Fruit fly (Drosophila melanogaster) whole organism, embryonic: Measurements from ENCODE around the gene sphe.

Experiments used
- Ada2b ChIP-seq: fragments of 200-800 bp; sonication (Bioruptor generic); IDR thresholded peaks from 2 replicates; pipeline ENCODE4 v1.3.6; 2022; ENCODE audit warnings: missing biosample characterization, missing genetic modification characterization
- CG10462 ChIP-seq: fragments of 200-800 bp; sonication (Bioruptor generic); optimal IDR thresholded peaks from 2 replicates; lab custom pipeline; 2016; ENCODE audit warnings: missing biosample characterization, missing genetic modification characterization
- CG10543 ChIP-seq: fragments of 200-800 bp; sonication (Bioruptor generic); optimal IDR thresholded peaks from 3 replicates; lab custom pipeline; 2017; ENCODE audit warnings: missing biosample characterization, mild to moderate bottlenecking, missing genetic modification characterization, moderate library complexity
- CG11504 ChIP-seq: fragments of 200-800 bp; sonication (Bioruptor generic); optimal IDR thresholded peaks from 3 replicates; lab custom pipeline; 2019; ENCODE audit warnings: missing biosample characterization, mild to moderate bottlenecking, missing genetic modification characterization, moderate library complexity
- CG11696 ChIP-seq: fragments of 200-800 bp; sonication (Bioruptor generic); IDR thresholded peaks from 2 replicates; pipeline ENCODE4 v1.3.6; 2022; ENCODE audit warnings: missing biosample characterization, missing genetic modification characterization
- CG11723 ChIP-seq: fragments of 200-800 bp; sonication (Bioruptor generic); optimal IDR thresholded peaks from 2 replicates; lab custom pipeline; 2017; ENCODE audit warnings: missing biosample characterization, mild to moderate bottlenecking, missing genetic modification characterization
- CG12104 ChIP-seq: fragments of 200-800 bp; sonication (Bioruptor generic); optimal IDR thresholded peaks from 3 replicates; lab custom pipeline; 2016; ENCODE audit warnings: missing biosample characterization, missing genetic modification characterization
- CG14014 ChIP-seq: fragments of 200-800 bp; sonication (Bioruptor generic); IDR thresholded peaks from 2 replicates; pipeline ENCODE4 v1.3.6; 2022; ENCODE audit warnings: missing biosample characterization, missing genetic modification characterization
- CG17359 ChIP-seq: fragments of 200-800 bp; sonication (Bioruptor generic); optimal IDR thresholded peaks from 3 replicates; lab custom pipeline; 2018; ENCODE audit warnings: missing biosample characterization, mild to moderate bottlenecking, missing genetic modification characterization, moderate library complexity
- CG2199 ChIP-seq: fragments of 200-800 bp; sonication (Bioruptor generic); IDR thresholded peaks from 3 replicates; pipeline ENCODE4 v1.3.6; 2022; ENCODE audit warnings: missing biosample characterization, missing genetic modification characterization
- CG2889 ChIP-seq: fragments of 200-800 bp; sonication (Bioruptor generic); IDR thresholded peaks from 3 replicates; pipeline ENCODE4 v1.3.6; 2022; ENCODE audit warnings: missing biosample characterization, missing genetic modification characterization
- CG3163 ChIP-seq: fragments of 200-800 bp; sonication (Bioruptor generic); optimal IDR thresholded peaks from 3 replicates; lab custom pipeline; 2016; ENCODE audit warnings: missing biosample characterization, missing genetic modification characterization
- CG3726 ChIP-seq: fragments of 200-800 bp; sonication (Bioruptor generic); IDR thresholded peaks from 3 replicates; pipeline ENCODE4, ENCODE4 v1.3.6; 2022; ENCODE audit warnings: missing biosample characterization, missing genetic modification characterization
- CG4404 ChIP-seq: fragments of 200-800 bp; sonication (Bioruptor generic); IDR thresholded peaks from 2 replicates; pipeline ENCODE4 v1.3.6; 2022; ENCODE audit warnings: missing biosample characterization, missing genetic modification characterization
- CG8359 ChIP-seq: fragments of 200-800 bp; sonication (Bioruptor generic); optimal IDR thresholded peaks from 2 replicates; lab custom pipeline; 2017; ENCODE audit warnings: missing biosample characterization, mild to moderate bottlenecking, missing genetic modification characterization, borderline replicate concordance
- CG9437 ChIP-seq: fragments of 200-800 bp; sonication (Bioruptor generic); optimal IDR thresholded peaks from 2 replicates; lab custom pipeline; 2018; ENCODE audit warnings: missing biosample characterization, mild to moderate bottlenecking, missing genetic modification characterization
- CG9609 ChIP-seq: fragments of 200-800 bp; sonication (Bioruptor generic); optimal IDR thresholded peaks from 3 replicates; lab custom pipeline; 2016; ENCODE audit warnings: missing biosample characterization, missing genetic modification characterization
- Deaf1 ChIP-seq: fragments of 200-800 bp; optimal IDR thresholded peaks from 3 replicates; lab custom pipeline; 2019; ENCODE audit warnings: missing biosample characterization, mild to moderate bottlenecking, missing genetic modification characterization, moderate library complexity
- Dfd ChIP-seq, 2 experiments: fragments of >200 bp; optimal IDR thresholded peaks; 2 replicates each; lab custom pipeline; 2017; ENCODE audit warnings: missing biosample characterization in 2 of 2, missing genetic modification characterization in 2 of 2
- Dip2 ChIP-seq: fragments of 200-800 bp; sonication (Bioruptor generic); IDR thresholded peaks from 2 replicates; pipeline ENCODE4 v1.3.6; 2022; ENCODE audit warnings: missing biosample characterization, missing genetic modification characterization
- Doc2 ChIP-seq: fragments of 200-800 bp; sonication (Bioruptor generic); IDR thresholded peaks from 2 replicates; pipeline ENCODE4 v1.3.6; 2022; ENCODE audit warnings: missing biosample characterization, missing genetic modification characterization
- Hsf ChIP-seq: fragments of 200-800 bp; sonication (Bioruptor generic); optimal IDR thresholded peaks from 3 replicates; lab custom pipeline; 2016; ENCODE audit warnings: missing biosample characterization, missing genetic modification characterization
- Jarid2 ChIP-seq: fragments of 200-800 bp; sonication (Bioruptor generic); optimal IDR thresholded peaks from 3 replicates; lab custom pipeline; 2017; ENCODE audit warnings: mild to moderate bottlenecking, missing biosample characterization, missing genetic modification reagents, missing genetic modification characterization
- MTF-1 ChIP-seq: fragments of 200-800 bp; sonication (Bioruptor generic); optimal IDR thresholded peaks from 2 replicates; lab custom pipeline; 2018; ENCODE audit warnings: missing biosample characterization, mild to moderate bottlenecking, missing genetic modification characterization, borderline replicate concordance
- Optix ChIP-seq: fragments of 200-800 bp; sonication (Bioruptor generic); IDR thresholded peaks from 3 replicates; pipeline ENCODE4 v1.3.6; 2022; ENCODE audit warnings: missing biosample characterization, missing genetic modification characterization
- Rx ChIP-seq: fragments of 200-800 bp; sonication (Bioruptor generic); IDR thresholded peaks from 2 replicates; pipeline ENCODE4 v1.3.6; 2022; ENCODE audit warnings: missing biosample characterization, missing genetic modification characterization
- Taf1 ChIP-seq: fragments of 200-800 bp; sonication (Bioruptor generic); IDR thresholded peaks from 2 replicates; pipeline ENCODE4 v1.3.6; 2022; ENCODE audit warnings: missing biosample characterization, missing genetic modification characterization
- Tbp ChIP-seq: fragments of >200 bp; optimal IDR thresholded peaks from 2 replicates; lab custom pipeline; 2018; ENCODE audit warnings: missing biosample characterization, missing genetic modification characterization
- YL-1 ChIP-seq: fragments of 200-800 bp; sonication (Bioruptor generic); optimal IDR thresholded peaks from 3 replicates; lab custom pipeline; 2017; ENCODE audit warnings: missing biosample characterization, mild to moderate bottlenecking, missing genetic modification characterization
- ab ChIP-seq: fragments of 200-800 bp; sonication (Bioruptor generic); optimal IDR thresholded peaks from 2 replicates; lab custom pipeline; 2016; ENCODE audit warnings: missing biosample characterization, missing genetic modification characterization
- al ChIP-seq: fragments of 200-800 bp; sonication (Bioruptor generic); IDR thresholded peaks from 2 replicates; pipeline ENCODE4 v1.3.6; 2022; ENCODE audit warnings: missing biosample characterization, missing genetic modification characterization
- ash1 ChIP-seq: fragments of 200-800 bp; sonication (Bioruptor generic); optimal IDR thresholded peaks from 2 replicates; lab custom pipeline; 2018; ENCODE audit warnings: missing biosample characterization, mild to moderate bottlenecking, missing genetic modification characterization
- chinmo ChIP-seq: fragments of 200-800 bp; sonication (Bioruptor generic); IDR thresholded peaks from 4 replicates; pipeline ENCODE4 v1.3.6; 2022; ENCODE audit warnings: missing biosample characterization, missing genetic modification characterization; ENCODE audit not compliant: partially characterized antibody
- crp ChIP-seq, 2 experiments: fragments of 200-800 bp; sonication (Bioruptor generic); optimal IDR thresholded peaks; 2 replicates in 1 of 2; 3 replicates in 1 of 2; lab custom pipeline; 2017; ENCODE audit warnings: missing biosample characterization in 2 of 2, missing genetic modification characterization in 2 of 2, mild to moderate bottlenecking in 1 of 2, moderate library complexity in 1 of 2
- dimm ChIP-seq: fragments of 200-800 bp; sonication (Bioruptor generic); IDR thresholded peaks from 2 replicates; pipeline ENCODE4 v1.3.6; 2022; ENCODE audit warnings: missing biosample characterization, missing genetic modification characterization
- dmrt11E ChIP-seq: fragments of 200-800 bp; sonication (Bioruptor generic); optimal IDR thresholded peaks from 3 replicates; lab custom pipeline; 2018; ENCODE audit warnings: missing biosample characterization, mild to moderate bottlenecking, missing genetic modification characterization, moderate library complexity
- ems ChIP-seq: fragments of 200-800 bp; sonication (Bioruptor generic); optimal IDR thresholded peaks from 3 replicates; lab custom pipeline; 2016; ENCODE audit warnings: missing biosample characterization, missing genetic modification characterization
- gfzf ChIP-seq: fragments of 200-800 bp; sonication (Bioruptor generic); optimal IDR thresholded peaks from 2 replicates; lab custom pipeline; 2016; ENCODE audit warnings: missing biosample characterization, mild to moderate bottlenecking, missing genetic modification characterization, moderate library complexity
- hb ChIP-seq: fragments of 200-800 bp; sonication (Bioruptor generic); IDR thresholded peaks from 3 replicates; pipeline ENCODE4 v1.3.6; 2022; ENCODE audit warnings: missing biosample characterization, missing genetic modification characterization; ENCODE audit not compliant: partially characterized antibody
- ken ChIP-seq: fragments of 200-800 bp; sonication (Bioruptor generic); IDR thresholded peaks from 3 replicates; pipeline ENCODE4 v1.3.6; 2022; ENCODE audit warnings: missing biosample characterization, missing genetic modification characterization
- lbe ChIP-seq: fragments of 200-800 bp; sonication (Bioruptor generic); optimal IDR thresholded peaks from 2 replicates; lab custom pipeline; 2016; ENCODE audit warnings: missing biosample characterization, mild to moderate bottlenecking, missing genetic modification characterization
- lov ChIP-seq, 2 experiments: fragments of 200-800 bp in 1 of 2; fragments of >200 bp in 1 of 2; sonication (Bioruptor generic) in 1 of 2; IDR thresholded peaks in 1 of 2; optimal IDR thresholded peaks in 1 of 2; 2 replicates in 1 of 2; 3 replicates in 1 of 2; pipeline versions ENCODE4 v1.3.6 to Lab custom; 2017 to 2022; ENCODE audit warnings: missing biosample characterization in 1 of 2, missing genetic modification characterization in 1 of 2
- peb ChIP-seq: fragments of 200-800 bp; sonication (Bioruptor generic); IDR thresholded peaks from 2 replicates; pipeline ENCODE4 v1.3.6; 2022; ENCODE audit warnings: missing biosample characterization, missing genetic modification characterization
- pho ChIP-seq: fragments of 200-800 bp; sonication (Bioruptor generic); optimal IDR thresholded peaks from 2 replicates; lab custom pipeline; 2016; ENCODE audit warnings: missing biosample characterization, missing genetic modification characterization
- pros ChIP-seq: fragments of 200-800 bp; sonication (Bioruptor generic); optimal IDR thresholded peaks from 3 replicates; lab custom pipeline; 2019; ENCODE audit warnings: missing biosample characterization, mild to moderate bottlenecking, missing genetic modification characterization, moderate library complexity
- sisA ChIP-seq: fragments of 200-800 bp; sonication (Bioruptor generic); IDR thresholded peaks from 2 replicates; pipeline ENCODE4 v1.3.6; 2022; ENCODE audit warnings: missing biosample characterization, missing genetic modification characterization
- slbo ChIP-seq: fragments of 200-800 bp; sonication (Bioruptor generic); IDR thresholded peaks from 2 replicates; pipeline ENCODE4 v1.3.6; 2022; ENCODE audit warnings: missing biosample characterization, missing genetic modification characterization
- vvl ChIP-seq: fragments of 200-800 bp; sonication (Bioruptor generic); IDR thresholded peaks from 2 replicates; pipeline ENCODE4 v1.3.6; 2022; ENCODE audit warnings: missing biosample characterization, missing genetic modification characterization

sphe gene

dm6 chrX:16750712-16751578 lies 49.2 kb upstream of the sphe start (continued):
- no peak for TF ChIP-seq al (GFP tag; lab: Robert Waterston, UW)
- 0 out of 2 replicates have a peak, but pooled peaks have one; percentile 8 for TF ChIP-seq dimm (GFP tag; lab: Robert Waterston, UW)
- no peak for TF ChIP-seq CG3163
- TF ChIP-seq CG2889, result no peak
- TF ChIP-seq Hsf, result peak; percentile 33
- peak; percentile 78 for TF ChIP-seq dmrt11E (tag; lab: Kevin White, UChicago)
- TF ChIP-seq crp (GFP tag; optimal IDR thresholded peaks at IDR 0.05; lab: Kevin White, UChicago), result peak in 1 of 2 experiments; percentile 4
- peak; percentile 65 for TF ChIP-seq CG12104 (GFP tag; lab: Kevin White, UChicago)
- TF ChIP-seq CG10462, result peak; percentile 59
- TF ChIP-seq CG8359 (GFP tag; lab: Kevin White, UChicago), result peak; percentile 47
- 0 out of 2 replicates have a peak, but pooled peaks have one; percentile 19 for TF ChIP-seq peb
- peak; percentile 80 for TF ChIP-seq CG11504 (tag; lab: Kevin White, UChicago)
- peak; percentile 53 for TF ChIP-seq CG9437 (GFP tag; lab: Kevin White, UChicago)
- TF ChIP-seq CG11723 (GFP tag; lab: Kevin White, UChicago), result peak; percentile 63
- peak; percentile 71 for TF ChIP-seq CG17359 (tag; lab: Kevin White, UChicago)
- no peak for TF ChIP-seq CG3726 (GFP tag; lab: Robert Waterston, UW)
- TF ChIP-seq ash1, result no peak
- peak; percentile 68 for TF ChIP-seq CG10543
- no peak; the same call in 1 of the 2 replicates for TF ChIP-seq CG4404 (GFP tag; lab: Robert Waterston, UW)
- peak; percentile 67 for TF ChIP-seq lbe
- no peak for TF ChIP-seq Dfd (GFP tag; optimal IDR thresholded peaks at IDR 0.05; lab: Kevin White, UChicago)
- no peak for TF ChIP-seq Tbp
- peak; percentile 49 for TF ChIP-seq Deaf1 (tag; lab: Kevin White, UChicago)
- TF ChIP-seq YL-1, result peak; percentile 4
- TF ChIP-seq Ada2b (GFP tag; lab: Robert Waterston, UW), result no peak
- TF ChIP-seq CG11696 (GFP tag; lab: Robert Waterston, UW), result peak; percentile 15; the same call in 1 of the 2 replicates
- TF ChIP-seq hb (GFP tag; lab: Robert Waterston, UW), result no peak
- no peak for TF ChIP-seq gfzf
- peak; percentile 35; the same call in 1 of the 3 replicates for TF ChIP-seq ken (GFP tag; lab: Robert Waterston, UW)
- no peak for TF ChIP-seq Doc2 (GFP tag; lab: Robert Waterston, UW)
- TF ChIP-seq ab (GFP tag; lab: Kevin White, UChicago), result no peak
- peak; percentile 65 for TF ChIP-seq vvl (GFP tag; lab: Robert Waterston, UW)
- TF ChIP-seq Taf1, result no peak
- TF ChIP-seq Optix (GFP tag; lab: Robert Waterston, UW), result no peak
- no peak for TF ChIP-seq CG2199 (GFP tag; lab: Robert Waterston, UW)
- TF ChIP-seq MTF-1 (GFP tag; lab: Kevin White, UChicago), result peak; percentile 47
- TF ChIP-seq Jarid2 (GFP tag; lab: Kevin White, UChicago), result no peak
- TF ChIP-seq lov (optimal IDR thresholded peaks at IDR 0.05; lab: Kevin White, UChicago), result no peak
- TF ChIP-seq lov (GFP tag; IDR thresholded peaks at IDR 0.05; lab: Robert Waterston, UW), result 0 out of 3 replicates have a peak, but pooled peaks have one; percentile 27
- TF ChIP-seq CG14014 (GFP tag; lab: Robert Waterston, UW), result peak; percentile 54; the same call in 1 of the 2 replicates
- no peak for TF ChIP-seq CG9609 (GFP tag; lab: Kevin White, UChicago)
- no peak for TF ChIP-seq Dip2 (GFP tag; lab: Robert Waterston, UW)
- TF ChIP-seq slbo (GFP tag; lab: Robert Waterston, UW), result peak; percentile 42; the same call in 1 of the 2 replicates
- no peak for TF ChIP-seq sisA
- TF ChIP-seq pho (GFP tag; lab: Kevin White, UChicago), result no peak
- TF ChIP-seq ems (GFP tag; lab: Kevin White, UChicago), result no peak
- TF ChIP-seq pros (GFP tag; lab: Kevin White, UChicago), result peak; percentile 55
- 0 out of 4 replicates have a peak, but pooled peaks have one; percentile 14 for TF ChIP-seq chinmo (GFP tag; lab: Robert Waterston, UW)
- TF ChIP-seq Rx, result no peak
